Worm (Caenorhabditis elegans): ENCODE measurements around the gene F54A3.5.

DNA sequence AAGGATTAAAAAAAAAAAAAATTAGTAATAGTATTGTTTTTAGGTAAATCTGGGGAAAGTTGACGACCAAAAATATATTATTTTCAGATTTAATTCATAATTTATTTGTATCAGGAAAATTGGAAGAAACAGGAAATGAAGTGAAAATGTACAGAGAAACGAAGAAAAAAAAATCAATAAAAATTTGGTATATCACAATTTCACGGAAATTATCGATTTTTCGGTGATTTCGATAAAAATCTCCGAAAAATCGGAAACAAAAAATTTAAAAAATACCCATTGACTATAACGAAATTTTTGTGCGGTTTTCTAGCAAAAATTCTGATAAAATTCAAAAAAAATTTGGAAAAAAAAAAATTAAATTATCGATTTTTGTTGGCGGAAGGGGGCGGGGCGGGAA, 33.2 kb downstream of the F54A3.5 start:
- TF ChIP-seq mab-5 (tag; optimal IDR thresholded peaks at IDR 0.05) (no peak), lin-13 (tag; optimal IDR thresholded peaks at IDR 0.05) (no peak)

All from whole organism, mixed stage, embryonic.